Fruit fly (Drosophila melanogaster) whole organism, embryonic: Measurements from ENCODE around the gene CSN3.

ENCODE experiments used
- CG18619 ChIP-seq: fragments of 200-800 bp; sonication (Bioruptor generic); optimal IDR thresholded peaks from 3 replicates; lab custom pipeline; 2017; ENCODE audit warnings: missing biosample characterization, mild to moderate bottlenecking, missing genetic modification characterization
- tup ChIP-seq: fragments of 200-800 bp; sonication (Bioruptor generic); optimal IDR thresholded peaks from 2 replicates; lab custom pipeline; 2016; ENCODE audit warnings: missing biosample characterization, mild to moderate bottlenecking, missing genetic modification characterization, moderate library complexity

DNA sequence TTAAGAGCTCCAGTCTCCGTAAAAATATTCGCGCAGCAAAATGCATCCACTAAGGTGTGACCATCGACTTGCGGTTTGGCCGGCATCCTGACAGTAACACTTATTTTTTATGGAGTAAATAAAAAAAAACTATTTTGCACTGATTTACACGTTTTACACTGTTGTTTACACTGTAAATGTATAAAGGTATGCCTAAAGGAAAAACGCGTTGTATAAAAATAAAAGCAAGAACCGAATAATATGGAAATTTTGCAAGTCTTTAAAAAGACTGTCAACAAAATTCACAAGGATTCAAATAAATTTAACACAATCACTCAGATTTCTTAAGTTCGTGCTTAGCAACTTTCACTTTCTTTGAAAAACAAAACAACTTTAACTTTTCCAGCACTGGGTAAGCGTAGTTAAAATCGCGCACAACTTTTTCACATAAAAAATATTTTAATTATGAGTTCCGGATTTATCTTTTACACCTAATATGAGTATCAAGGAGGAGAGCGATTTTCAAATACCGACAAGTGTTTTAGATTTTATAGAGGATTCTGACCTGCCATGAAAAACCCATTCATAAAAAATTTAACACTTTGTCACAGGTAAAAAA lies 18.1 kb downstream of the CSN3 start:
- no peak for TF ChIP-seq tup
- TF ChIP-seq CG18619 (GFP tag; lab: Kevin White, UChicago), result no peak
